Worm (Caenorhabditis elegans) whole organism, late embryonic: ENCODE results near the gene C26B9.6.
A peak's percentile ranks its signal among the peaks of the same experiment; 100 is the strongest.

Source experiments
- C38D4.7 ChIP-seq: fragments of 200-800 bp; sonication (Bioruptor generic); optimal IDR thresholded peaks from 2 replicates; lab custom pipeline; 2018; ENCODE audit warnings: mild to moderate bottlenecking, missing genetic modification characterization, moderate library complexity, missing compliant biosample characterization
- F13H6.1 ChIP-seq: sonication (generic microtip); optimal IDR thresholded peaks from 2 replicates; lab custom pipeline; 2016; ENCODE audit warnings: missing genetic modification characterization, missing compliant biosample characterization
- Y22D7AL.16 ChIP-seq: sonication (generic microtip); optimal IDR thresholded peaks from 2 replicates; lab custom pipeline; 2016; ENCODE audit warnings: missing genetic modification characterization, missing compliant biosample characterization
- ahr-1 ChIP-seq: sonication (generic microtip); optimal IDR thresholded peaks from 2 replicates; lab custom pipeline; 2016; ENCODE audit warnings: missing genetic modification characterization, missing compliant biosample characterization
- ceh-14 ChIP-seq: sonication (generic microtip); optimal IDR thresholded peaks from 2 replicates; lab custom pipeline; 2016; ENCODE audit warnings: missing genotype, missing genetic modification characterization, missing compliant biosample characterization
- ceh-18 ChIP-seq: sonication (generic microtip); optimal IDR thresholded peaks from 2 replicates; lab custom pipeline; 2016; ENCODE audit warnings: missing genetic modification characterization, missing compliant biosample characterization
- ceh-19 ChIP-seq: fragments of 200-800 bp; sonication (Bioruptor generic); optimal IDR thresholded peaks from 2 replicates; lab custom pipeline; 2018; ENCODE audit warnings: mild to moderate bottlenecking, missing genetic modification characterization, missing compliant biosample characterization
- ceh-22 ChIP-seq: sonication (generic microtip); optimal IDR thresholded peaks from 2 replicates; lab custom pipeline; 2017; ENCODE audit warnings: missing biosample characterization, missing genetic modification characterization
- ceh-24 ChIP-seq: sonication (generic microtip); optimal IDR thresholded peaks from 2 replicates; lab custom pipeline; 2016; ENCODE audit warnings: mild to moderate bottlenecking, missing genetic modification characterization, missing compliant biosample characterization
- ceh-31 ChIP-seq: sonication (generic microtip); optimal IDR thresholded peaks from 2 replicates; lab custom pipeline; 2016; ENCODE audit warnings: missing genetic modification characterization, missing compliant biosample characterization
- ceh-45 ChIP-seq: fragments of 200-800 bp; sonication (Bioruptor generic); IDR thresholded peaks from 2 replicates; pipeline ENCODE4 v1.3.6; 2022; ENCODE audit warnings: missing genetic modification reagents, missing genetic modification characterization, missing compliant biosample characterization
- ceh-6 ChIP-seq: fragments of 200-800 bp; sonication (Bioruptor generic); optimal IDR thresholded peaks from 2 replicates; lab custom pipeline; 2018; ENCODE audit warnings: mild to moderate bottlenecking, missing genetic modification characterization, missing compliant biosample characterization
- che-1 ChIP-seq: sonication (generic microtip); optimal IDR thresholded peaks from 2 replicates; lab custom pipeline; 2016; ENCODE audit warnings: mild to moderate bottlenecking, missing genetic modification characterization, missing compliant biosample characterization
- dmd-4 ChIP-seq: sonication (generic microtip); optimal IDR thresholded peaks from 2 replicates; lab custom pipeline; 2016; ENCODE audit warnings: borderline replicate concordance, missing genetic modification characterization, missing compliant biosample characterization
- dve-1 ChIP-seq: sonication (generic microtip); optimal IDR thresholded peaks from 2 replicates; lab custom pipeline; 2017; ENCODE audit warnings: antibody characterized with exemption, mild to moderate bottlenecking, missing genetic modification characterization, missing compliant biosample characterization
- elt-2 ChIP-seq: sonication (generic microtip); optimal IDR thresholded peaks from 2 replicates; lab custom pipeline; 2016; ENCODE audit warnings: missing genetic modification reagents, missing genetic modification characterization, missing compliant biosample characterization
- fkh-6 ChIP-seq: sonication (generic microtip); optimal IDR thresholded peaks from 2 replicates; lab custom pipeline; 2016; ENCODE audit warnings: missing genetic modification characterization, missing compliant biosample characterization
- hlh-8 ChIP-seq: sonication (generic microtip); optimal IDR thresholded peaks from 2 replicates; lab custom pipeline; 2016; ENCODE audit warnings: missing genotype, missing genetic modification characterization, missing compliant biosample characterization
- lim-6 ChIP-seq: sonication (generic microtip); optimal IDR thresholded peaks from 2 replicates; lab custom pipeline; 2016; ENCODE audit warnings: missing genetic modification characterization, missing compliant biosample characterization
- lin-11 ChIP-seq: fragments of 200-800 bp; sonication (Bioruptor generic); optimal IDR thresholded peaks from 2 replicates; lab custom pipeline; 2018; ENCODE audit warnings: mild to moderate bottlenecking, missing genetic modification characterization, missing compliant biosample characterization
- madf-2 ChIP-seq: sonication (generic microtip); optimal IDR thresholded peaks from 2 replicates; lab custom pipeline; 2017; ENCODE audit warnings: missing genetic modification characterization, missing compliant biosample characterization
- nfya-1 ChIP-seq: sonication (generic microtip); optimal IDR thresholded peaks from 2 replicates; lab custom pipeline; 2017; ENCODE audit warnings: missing genetic modification characterization, mild to moderate bottlenecking, missing compliant biosample characterization, antibody characterized with exemption, moderate library complexity
- nhr-232 ChIP-seq: sonication (generic microtip); optimal IDR thresholded peaks from 2 replicates; lab custom pipeline; 2016; ENCODE audit warnings: missing genetic modification characterization, missing compliant biosample characterization
- pag-3 ChIP-seq: sonication (generic microtip); optimal IDR thresholded peaks from 2 replicates; lab custom pipeline; 2016; ENCODE audit warnings: missing compliant biosample characterization, missing genetic modification characterization, borderline replicate concordance
- pax-1 ChIP-seq: fragments of 150-350 bp; optimal IDR thresholded peaks from 2 replicates; lab custom pipeline; 2014; ENCODE audit warnings: missing biosample characterization, missing genetic modification characterization
- pqm-1 ChIP-seq: sonication (generic microtip); optimal IDR thresholded peaks from 2 replicates; lab custom pipeline; 2016; ENCODE audit warnings: missing genetic modification characterization, missing compliant biosample characterization
- pros-1 ChIP-seq: fragments of 150-350 bp; optimal IDR thresholded peaks from 2 replicates; lab custom pipeline; 2014; ENCODE audit warnings: missing biosample characterization, missing genetic modification reagents, missing genetic modification characterization
- ref-2 ChIP-seq: sonication (generic microtip); optimal IDR thresholded peaks from 2 replicates; lab custom pipeline; 2016; ENCODE audit warnings: missing genetic modification characterization, missing compliant biosample characterization
- sox-2 ChIP-seq: fragments of 200-800 bp; sonication (Bioruptor generic); IDR thresholded peaks from 2 replicates; pipeline ENCODE4 v1.3.6; 2022; ENCODE audit warnings: missing genetic modification reagents, missing genetic modification characterization, missing compliant biosample characterization
- sox-4 ChIP-seq: sonication (generic microtip); optimal IDR thresholded peaks from 2 replicates; lab custom pipeline; 2017; ENCODE audit warnings: mild to moderate bottlenecking, missing genetic modification characterization, inconsistent platforms, missing compliant biosample characterization
- tbx-7 ChIP-seq: sonication (generic microtip); optimal IDR thresholded peaks from 2 replicates; lab custom pipeline; 2016; ENCODE audit warnings: missing genotype, missing genetic modification characterization, missing compliant biosample characterization
- ttx-3 ChIP-seq: sonication (generic microtip); optimal IDR thresholded peaks from 2 replicates; lab custom pipeline; 2016; ENCODE audit warnings: missing genetic modification reagents, missing genetic modification characterization, missing compliant biosample characterization
- unc-42 ChIP-seq: sonication (generic microtip); optimal IDR thresholded peaks from 2 replicates; lab custom pipeline; 2016; ENCODE audit warnings: missing genotype, missing genetic modification characterization, missing compliant biosample characterization

Gene C26B9.6

ce11 chrX:5335368-5335767, at the start of gene C26B9.6:
C26B9.6 (minus strand) TSS chrX:5335468.
- TF ChIP-seq C38D4.7 (GFP tag; lab: Kevin White, UChicago), result no peak
- no peak for TF ChIP-seq ceh-18 (tag; lab: Kevin White, UChicago)
- TF ChIP-seq elt-2 (tag; lab: Kevin White, UChicago), result no peak
- no peak for TF ChIP-seq ceh-24 (tag; lab: Kevin White, UChicago)

- TF ChIP-seq madf-2 (tag; lab: Kevin White, UChicago) (no peak), fkh-6 (no peak), ceh-19 (no peak), ref-2 (tag; lab: Kevin White, UChicago) (no peak), lin-11 (tag; lab: Kevin White, UChicago) (no peak), sox-2 (no peak), ahr-1 (tag; lab: Kevin White, UChicago) (no peak), che-1 (no peak), hlh-8 (tag; lab: Kevin White, UChicago) (no peak), C38D4.7 (GFP tag; lab: Kevin White, UChicago) (no peak), ttx-3 (no peak), dmd-4 (tag; lab: Kevin White, UChicago) (no peak), nfya-1 (tag; lab: Kevin White, UChicago) (no peak), pqm-1 (no peak), ceh-45 (no peak), ceh-31 (no peak), pros-1 (tag; lab: Kevin White, UChicago) (no peak), dve-1 (no peak)
Measured at ce11 chrX:5382778-5383177, 47.5 kb upstream of the C26B9.6 start.

DNA sequence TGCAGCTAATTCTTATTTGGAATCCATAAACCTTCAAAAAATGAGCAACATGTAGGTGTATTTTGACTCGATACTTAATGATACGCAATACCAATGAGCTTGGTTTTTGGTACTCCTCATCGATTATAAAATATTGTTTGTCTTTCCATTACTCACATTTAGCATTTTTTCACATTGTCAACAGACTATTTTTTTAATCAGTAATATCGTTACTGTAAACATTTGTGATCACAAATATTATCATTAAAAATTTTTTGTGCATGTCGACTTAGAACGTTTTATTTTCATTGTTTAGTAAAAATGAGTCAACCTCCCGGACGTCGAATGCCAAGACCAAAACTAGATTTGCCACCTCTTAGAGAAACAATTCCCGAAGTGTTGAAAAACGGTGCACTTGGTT, 42.0 kb upstream of the C26B9.6 start, which contains the start of gene sek-5:
Gene sek-5 (plus strand): TSS at position 301 of the 400 bp plus-strand sequence.
- TF ChIP-seq elt-2 (tag; lab: Kevin White, UChicago) (no peak), unc-42 (tag; lab: Kevin White, UChicago) (no peak), ceh-6 (GFP tag; lab: Kevin White, UChicago) (no peak), sox-4 (tag; lab: Kevin White, UChicago) (no peak), pax-1 (tag; lab: Kevin White, UChicago) (no peak)

DNA sequence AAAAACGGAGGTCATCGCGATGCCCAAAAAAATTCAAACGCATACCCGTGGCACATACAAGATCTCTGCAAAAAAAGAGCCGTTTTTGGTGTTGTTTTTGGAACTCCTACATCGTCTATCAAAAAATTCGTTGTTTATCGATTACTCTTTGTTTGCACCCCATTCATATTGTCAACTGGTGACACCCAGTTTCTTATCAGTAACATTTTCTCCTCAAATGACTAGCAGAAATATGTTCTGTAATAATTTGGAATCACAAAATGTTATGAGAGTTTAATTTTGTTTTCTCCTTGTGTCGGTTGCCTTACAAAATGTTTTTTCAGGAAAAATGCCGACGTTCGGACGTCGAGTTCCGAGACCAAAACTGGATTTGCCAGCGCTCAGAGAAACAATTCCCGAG, 39.5 kb upstream of the C26B9.6 start, which contains the start of gene sek-4:
Gene sek-4 (plus strand): TSS at position 318 of the 400 bp plus-strand sequence.
- TF ChIP-seq elt-2 (tag; lab: Kevin White, UChicago) (peak; percentile 10), ceh-22 (tag; lab: Kevin White, UChicago) (no peak), C38D4.7 (GFP tag; lab: Kevin White, UChicago) (no peak), nfya-1 (tag; lab: Kevin White, UChicago) (no peak)

DNA sequence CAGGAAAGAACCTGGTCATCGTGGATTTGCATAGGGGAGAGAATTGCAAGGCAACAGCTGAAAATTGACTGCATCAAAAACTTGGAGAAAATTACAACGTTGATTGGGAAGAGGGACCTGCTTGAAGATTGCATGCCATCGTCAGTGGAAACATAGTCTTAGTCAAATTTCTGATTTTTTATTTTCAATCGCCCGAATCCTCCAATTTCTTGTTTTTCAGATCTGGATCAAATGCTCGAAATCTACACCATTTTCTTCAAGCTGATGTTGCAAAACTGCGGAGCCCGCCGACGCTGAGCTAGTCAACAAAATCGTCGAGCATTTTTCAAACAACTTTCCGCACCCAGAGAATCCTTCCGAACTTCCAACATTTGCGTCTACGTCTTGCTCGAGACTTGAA, 38.3 kb upstream of the C26B9.6 start:
- TF ChIP-seq pag-3 (tag; lab: Kevin White, UChicago) (no peak), Y22D7AL.16 (tag; lab: Kevin White, UChicago) (no peak), nhr-232 (tag; lab: Kevin White, UChicago) (no peak), ref-2 (tag; lab: Kevin White, UChicago) (no peak), hlh-8 (tag; lab: Kevin White, UChicago) (no peak), tbx-7 (tag; lab: Kevin White, UChicago) (no peak), F13H6.1 (tag; lab: Kevin White, UChicago) (no peak), elt-2 (tag; lab: Kevin White, UChicago) (no peak), lim-6 (tag; lab: Kevin White, UChicago) (no peak), sox-2 (no peak), ceh-14 (no peak)
